Fruit fly (Drosophila melanogaster) whole organism, embryonic: ENCODE data around the gene SCaMC.

Source experiments
- Ada2b ChIP-seq: fragments of 200-800 bp; sonication (Bioruptor generic); IDR thresholded peaks from 2 replicates; pipeline ENCODE4 v1.3.6; 2022; ENCODE audit warnings: missing biosample characterization, missing genetic modification characterization
- CG10321 ChIP-seq: fragments of 200-800 bp; sonication (Bioruptor generic); IDR thresholded peaks from 2 replicates; pipeline ENCODE4 v1.3.6; 2022; ENCODE audit warnings: missing biosample characterization, missing genetic modification characterization
- CG12391 ChIP-seq: fragments of 200-800 bp; sonication (Bioruptor generic); optimal IDR thresholded peaks from 3 replicates; lab custom pipeline; 2018; ENCODE audit warnings: missing biosample characterization, mild to moderate bottlenecking, missing genetic modification characterization, moderate library complexity
- CG13894 ChIP-seq: fragments of 200-800 bp; sonication (Bioruptor generic); optimal IDR thresholded peaks from 3 replicates; lab custom pipeline; 2018; ENCODE audit warnings: missing biosample characterization, mild to moderate bottlenecking, missing genetic modification characterization, moderate library complexity
- CG14710 ChIP-seq: fragments of 200-800 bp; sonication (Bioruptor generic); optimal IDR thresholded peaks from 3 replicates; lab custom pipeline; 2019; ENCODE audit warnings: missing biosample characterization, mild to moderate bottlenecking, missing genetic modification characterization, moderate library complexity
- CG17361 ChIP-seq: fragments of 200-800 bp; sonication (Bioruptor generic); IDR thresholded peaks from 3 replicates; pipeline ENCODE4 v1.3.6; 2022; ENCODE audit warnings: missing biosample characterization, missing genetic modification characterization
- CG17385 ChIP-seq: fragments of 200-800 bp; sonication (Bioruptor generic); optimal IDR thresholded peaks from 3 replicates; lab custom pipeline; 2018; ENCODE audit warnings: missing biosample characterization, mild to moderate bottlenecking, missing genetic modification characterization
- CG17802 ChIP-seq: fragments of 200-800 bp; sonication (Bioruptor generic); optimal IDR thresholded peaks from 2 replicates; lab custom pipeline; 2018; ENCODE audit warnings: missing biosample characterization, mild to moderate bottlenecking, missing genetic modification characterization, moderate library complexity
- CG2202 ChIP-seq: fragments of 200-800 bp; sonication (Bioruptor generic); optimal IDR thresholded peaks from 2 replicates; lab custom pipeline; 2018; ENCODE audit warnings: missing biosample characterization, mild to moderate bottlenecking, missing genetic modification characterization
- CG31388 ChIP-seq: fragments of 200-800 bp; sonication (Bioruptor generic); optimal IDR thresholded peaks from 2 replicates; lab custom pipeline; 2016; ENCODE audit warnings: missing biosample characterization, missing genetic modification characterization
- CG3163 ChIP-seq: fragments of 200-800 bp; sonication (Bioruptor generic); optimal IDR thresholded peaks from 3 replicates; lab custom pipeline; 2016; ENCODE audit warnings: missing biosample characterization, missing genetic modification characterization
- CG32767 ChIP-seq: fragments of 200-800 bp; sonication (Bioruptor generic); IDR thresholded peaks from 2 replicates; pipeline ENCODE4 v1.3.6; 2022; ENCODE audit warnings: missing biosample characterization, missing genetic modification characterization
- CG34224 ChIP-seq: fragments of 200-800 bp; sonication (Bioruptor generic); IDR thresholded peaks from 3 replicates; pipeline ENCODE4 v1.3.6; 2022; ENCODE audit warnings: missing biosample characterization, missing genetic modification characterization; ENCODE audit not compliant: partially characterized antibody
- CG6175 ChIP-seq: fragments of 200-800 bp; sonication (Bioruptor generic); IDR thresholded peaks from 3 replicates; pipeline ENCODE4 v1.3.6; 2022; ENCODE audit warnings: missing biosample characterization, missing genetic modification characterization
- CG6854 ChIP-seq: fragments of 200-800 bp; sonication (Bioruptor generic); optimal IDR thresholded peaks from 3 replicates; lab custom pipeline; 2017; ENCODE audit warnings: missing biosample characterization, mild to moderate bottlenecking, missing genetic modification characterization
- CG9609 ChIP-seq: fragments of 200-800 bp; sonication (Bioruptor generic); optimal IDR thresholded peaks from 3 replicates; lab custom pipeline; 2016; ENCODE audit warnings: missing biosample characterization, missing genetic modification characterization
- CHES-1-like ChIP-seq: fragments of 200-800 bp; sonication (Bioruptor generic); optimal IDR thresholded peaks from 2 replicates; lab custom pipeline; 2016; ENCODE audit warnings: missing biosample characterization, missing genetic modification characterization
- Chrac-16 ChIP-seq: fragments of 200-800 bp; sonication (Bioruptor generic); optimal IDR thresholded peaks from 3 replicates; lab custom pipeline; 2016; ENCODE audit warnings: missing biosample characterization, missing genetic modification characterization
- D19B ChIP-seq: fragments of 200-800 bp; sonication (Bioruptor generic); optimal IDR thresholded peaks from 2 replicates; lab custom pipeline; 2017; ENCODE audit warnings: missing biosample characterization, mild to moderate bottlenecking, missing genetic modification characterization
- Dek ChIP-seq: fragments of 200-800 bp; sonication (Bioruptor generic); optimal IDR thresholded peaks from 3 replicates; lab custom pipeline; 2019; ENCODE audit warnings: missing biosample characterization, mild to moderate bottlenecking, missing genetic modification characterization, moderate library complexity
- Doc3 ChIP-seq: fragments of 200-800 bp; sonication (Bioruptor generic); IDR thresholded peaks from 3 replicates; pipeline ENCODE4 v1.3.6; 2022; ENCODE audit warnings: missing biosample characterization, missing genetic modification characterization; ENCODE audit not compliant: partially characterized antibody
- ERR ChIP-seq: fragments of 200-800 bp; sonication (Bioruptor generic); optimal IDR thresholded peaks from 2 replicates; lab custom pipeline; 2016; ENCODE audit warnings: missing biosample characterization, missing genetic modification characterization
- HmgD ChIP-seq: fragments of 200-800 bp; sonication (Bioruptor generic); optimal IDR thresholded peaks from 3 replicates; lab custom pipeline; 2016; ENCODE audit warnings: missing biosample characterization, missing genetic modification characterization
- Mad ChIP-seq: fragments of 200-800 bp; sonication (Bioruptor generic); optimal IDR thresholded peaks from 2 replicates; lab custom pipeline; 2016; ENCODE audit warnings: missing biosample characterization, missing genetic modification characterization
- Optix ChIP-seq: fragments of 200-800 bp; sonication (Bioruptor generic); IDR thresholded peaks from 3 replicates; pipeline ENCODE4 v1.3.6; 2022; ENCODE audit warnings: missing biosample characterization, missing genetic modification characterization
- Ravus ChIP-seq: fragments of 200-800 bp; sonication (Bioruptor generic); IDR thresholded peaks from 2 replicates; pipeline ENCODE4 v1.3.6; 2022; ENCODE audit warnings: missing biosample characterization, missing genetic modification characterization
- Sox100B ChIP-seq: fragments of 200-800 bp; sonication (Bioruptor generic); optimal IDR thresholded peaks from 3 replicates; lab custom pipeline; 2018; ENCODE audit warnings: missing biosample characterization, mild to moderate bottlenecking, missing genetic modification characterization
- Sry-β ChIP-seq: fragments of 200-800 bp; sonication (Bioruptor generic); optimal IDR thresholded peaks from 2 replicates; lab custom pipeline; 2018; ENCODE audit warnings: missing biosample characterization, mild to moderate bottlenecking, missing genetic modification characterization, moderate library complexity
- Tbp ChIP-seq: fragments of >200 bp; optimal IDR thresholded peaks from 2 replicates; lab custom pipeline; 2018; ENCODE audit warnings: missing biosample characterization, missing genetic modification characterization
- YL-1 ChIP-seq: fragments of 200-800 bp; sonication (Bioruptor generic); optimal IDR thresholded peaks from 3 replicates; lab custom pipeline; 2017; ENCODE audit warnings: missing biosample characterization, mild to moderate bottlenecking, missing genetic modification characterization
- abd-A ChIP-seq: fragments of 200-800 bp; sonication (Bioruptor generic); optimal IDR thresholded peaks from 3 replicates; lab custom pipeline; 2019; ENCODE audit warnings: missing biosample characterization, mild to moderate bottlenecking, missing genetic modification characterization, moderate library complexity
- al ChIP-seq: fragments of 200-800 bp; sonication (Bioruptor generic); IDR thresholded peaks from 2 replicates; pipeline ENCODE4 v1.3.6; 2022; ENCODE audit warnings: missing biosample characterization, missing genetic modification characterization
- chinmo ChIP-seq: fragments of 200-800 bp; sonication (Bioruptor generic); IDR thresholded peaks from 4 replicates; pipeline ENCODE4 v1.3.6; 2022; ENCODE audit warnings: missing biosample characterization, missing genetic modification characterization; ENCODE audit not compliant: partially characterized antibody
- crp ChIP-seq, 2 experiments: fragments of 200-800 bp; sonication (Bioruptor generic); optimal IDR thresholded peaks; 2 replicates in 1 of 2; 3 replicates in 1 of 2; lab custom pipeline; 2017; ENCODE audit warnings: missing biosample characterization in 2 of 2, missing genetic modification characterization in 2 of 2, mild to moderate bottlenecking in 1 of 2, moderate library complexity in 1 of 2
- dmrt11E ChIP-seq: fragments of 200-800 bp; sonication (Bioruptor generic); optimal IDR thresholded peaks from 3 replicates; lab custom pipeline; 2018; ENCODE audit warnings: missing biosample characterization, mild to moderate bottlenecking, missing genetic modification characterization, moderate library complexity
- esg ChIP-seq: fragments of 200-800 bp; sonication (Bioruptor generic); conservative IDR thresholded peaks from 2 replicates; pipeline ENCODE4 v1.3.6; 2022; ENCODE audit warnings: missing biosample characterization, missing genetic modification characterization
- eyg ChIP-seq: fragments of 200-800 bp; sonication (Bioruptor generic); optimal IDR thresholded peaks from 3 replicates; lab custom pipeline; 2016; ENCODE audit warnings: missing biosample characterization, missing genetic modification characterization
- fru ChIP-seq: fragments of >200 bp; optimal IDR thresholded peaks from 2 replicates; lab custom pipeline; 2017
- h ChIP-seq: fragments of >200 bp; optimal IDR thresholded peaks from 2 replicates; lab custom pipeline; 2017
- ham ChIP-seq: fragments of 200-800 bp; sonication (Bioruptor generic); IDR thresholded peaks from 2 replicates; pipeline ENCODE4 v1.3.6; 2022; ENCODE audit warnings: missing biosample characterization, missing genetic modification characterization
- her ChIP-seq: fragments of 200-800 bp; sonication (Bioruptor generic); optimal IDR thresholded peaks from 2 replicates; lab custom pipeline; 2016; ENCODE audit warnings: missing biosample characterization, missing genetic modification characterization
- knrl ChIP-seq: fragments of 200-800 bp; sonication (Bioruptor generic); IDR thresholded peaks from 3 replicates; pipeline ENCODE4 v1.3.6; 2022; ENCODE audit warnings: missing biosample characterization, missing genetic modification characterization; ENCODE audit not compliant: partially characterized antibody
- maf-S ChIP-seq: fragments of 200-800 bp; sonication (Bioruptor generic); optimal IDR thresholded peaks from 2 replicates; lab custom pipeline; 2016; ENCODE audit warnings: missing biosample characterization, missing genetic modification characterization
- ro ChIP-seq: fragments of 200-800 bp; sonication (Bioruptor generic); IDR thresholded peaks from 2 replicates; pipeline ENCODE4 v1.3.6; 2022; ENCODE audit warnings: missing biosample characterization, missing genetic modification characterization
- shn ChIP-seq: fragments of 200-800 bp; sonication (Bioruptor generic); optimal IDR thresholded peaks from 3 replicates; lab custom pipeline; 2016; ENCODE audit warnings: missing biosample characterization, missing genetic modification characterization
- slou ChIP-seq: fragments of 200-800 bp; sonication (Bioruptor generic); optimal IDR thresholded peaks from 3 replicates; lab custom pipeline; 2016; ENCODE audit warnings: missing biosample characterization, missing genetic modification characterization
- stwl ChIP-seq: fragments of 200-800 bp; sonication (Bioruptor generic); optimal IDR thresholded peaks from 3 replicates; lab custom pipeline; 2018; ENCODE audit warnings: missing biosample characterization, mild to moderate bottlenecking, missing genetic modification characterization, moderate library complexity
- tio ChIP-seq: fragments of 200-800 bp; sonication (Bioruptor generic); optimal IDR thresholded peaks from 2 replicates; lab custom pipeline; 2017; ENCODE audit warnings: missing biosample characterization, missing genetic modification characterization, inconsistent platforms
- twi ChIP-seq: fragments of 200-800 bp; optimal IDR thresholded peaks from 2 replicates; lab custom pipeline; 2019; ENCODE audit warnings: missing biosample characterization, mild to moderate bottlenecking, missing genetic modification characterization, moderate library complexity
- vvl ChIP-seq: fragments of 200-800 bp; sonication (Bioruptor generic); IDR thresholded peaks from 2 replicates; pipeline ENCODE4 v1.3.6; 2022; ENCODE audit warnings: missing biosample characterization, missing genetic modification characterization
- wdn ChIP-seq: fragments of 200-800 bp; sonication (Bioruptor generic); IDR thresholded peaks from 2 replicates; pipeline ENCODE4 v1.3.6; 2022; ENCODE audit warnings: missing biosample characterization, missing genetic modification characterization
- zen2 ChIP-seq: fragments of 200-800 bp; sonication (Bioruptor generic); IDR thresholded peaks from 3 replicates; pipeline ENCODE4 v1.3.6; 2022; ENCODE audit warnings: missing biosample characterization, missing genetic modification characterization; ENCODE audit not compliant: partially characterized antibody
- zfh1 ChIP-seq: fragments of 200-800 bp; sonication (Bioruptor generic); IDR thresholded peaks from 3 replicates; pipeline ENCODE4 v1.3.6; 2022; ENCODE audit warnings: missing biosample characterization, missing genetic modification characterization

SCaMC gene

DNA sequence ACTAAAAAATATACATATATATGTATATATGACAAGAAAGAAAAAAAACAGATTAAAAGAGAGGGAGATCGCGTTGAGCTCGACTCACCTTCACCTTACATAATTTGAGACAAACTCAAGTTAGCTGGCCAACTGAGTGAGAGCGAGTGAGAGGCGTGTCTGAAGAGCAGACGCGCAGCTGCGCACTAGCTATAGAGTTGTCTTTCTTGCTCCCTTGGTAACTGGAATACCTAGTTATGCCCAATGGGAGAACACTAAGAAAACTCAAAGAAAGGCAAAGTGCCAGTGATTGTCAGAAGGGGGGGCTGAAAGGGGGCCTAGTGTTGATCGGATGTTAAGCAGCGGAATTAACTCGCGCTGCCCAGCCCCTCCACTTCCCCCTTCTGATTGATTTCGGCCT lies 19.8 kb upstream of the SCaMC start:
- TF ChIP-seq wdn (GFP tag; lab: Robert Waterston, UW) (no peak), ham (GFP tag; lab: Robert Waterston, UW) (no peak), Sox100B (GFP tag; lab: Kevin White, UChicago) (no peak), tio (GFP tag; lab: Kevin White, UChicago) (no peak), CG6854 (GFP tag; lab: Kevin White, UChicago) (no peak), CG3163 (GFP tag; lab: Kevin White, UChicago) (no peak), maf-S (GFP tag; lab: Kevin White, UChicago) (no peak), CG14710 (tag; lab: Kevin White, UChicago) (no peak), ro (GFP tag; lab: Robert Waterston, UW) (no peak), CHES-1-like (GFP tag; lab: Kevin White, UChicago) (no peak), CG13894 (tag; lab: Kevin White, UChicago) (no peak), eyg (GFP tag; lab: Kevin White, UChicago) (no peak), zfh1 (GFP tag; lab: Robert Waterston, UW) (no peak), CG32767 (GFP tag; lab: Robert Waterston, UW) (no peak), vvl (GFP tag; lab: Robert Waterston, UW) (peak; percentile 46; the same call in 1 of the 2 replicates), ERR (GFP tag; lab: Kevin White, UChicago) (no peak), CG17385 (GFP tag; lab: Kevin White, UChicago) (peak; percentile 64), Sry-β (no peak), Mad (no peak), zen2 (peak; percentile 31; the same call in 1 of the 3 replicates), stwl (tag; lab: Kevin White, UChicago) (no peak), slou (GFP tag; lab: Kevin White, UChicago) (no peak), CG10321 (GFP tag; lab: Robert Waterston, UW) (peak; percentile 98), CG12391 (tag; lab: Kevin White, UChicago) (no peak), twi (tag; lab: Kevin White, UChicago) (no peak), fru (lab: Kevin White, UChicago) (no peak), CG6175 (GFP tag; lab: Robert Waterston, UW) (no peak), dmrt11E (tag; lab: Kevin White, UChicago) (no peak), CG31388 (no peak), h (lab: Kevin White, UChicago) (no peak), YL-1 (no peak), CG17361 (GFP tag; lab: Robert Waterston, UW) (no peak), Ravus (GFP tag; lab: Robert Waterston, UW) (no peak), her (GFP tag; lab: Kevin White, UChicago) (no peak), HmgD (GFP tag; lab: Kevin White, UChicago) (no peak), Doc3 (GFP tag; lab: Robert Waterston, UW) (no peak), crp (GFP tag; optimal IDR thresholded peaks at IDR 0.05; lab: Kevin White, UChicago) (no peak), D19B (GFP tag; lab: Kevin White, UChicago) (no peak), knrl (GFP tag; lab: Robert Waterston, UW) (peak; percentile 39; the same call in 1 of the 3 replicates), chinmo (GFP tag; lab: Robert Waterston, UW) (peak; percentile 95), CG34224 (GFP tag; lab: Robert Waterston, UW) (peak; percentile 23; the same call in 1 of the 3 replicates), abd-A (tag; lab: Kevin White, UChicago) (peak; percentile 2), CG9609 (GFP tag; lab: Kevin White, UChicago) (no peak), Optix (no peak), al (GFP tag; lab: Robert Waterston, UW) (no peak), Tbp (no peak), CG2202 (no peak), Chrac-16 (GFP tag; lab: Kevin White, UChicago) (no peak), Ada2b (GFP tag; lab: Robert Waterston, UW) (no peak), Dek (tag; lab: Kevin White, UChicago) (no peak), CG17802 (tag; lab: Kevin White, UChicago) (no peak), esg (GFP tag; lab: Robert Waterston, UW) (no peak), shn (GFP tag; lab: Kevin White, UChicago) (no peak)
